Worm (Caenorhabditis elegans) whole organism, young adult: Measurements from ENCODE around the gene ZC487.1.

Experiments
- F49E8.2 ChIP-seq: sonication (generic microtip); optimal IDR thresholded peaks from 3 replicates; lab custom pipeline; 2017; ENCODE audit warnings: missing genetic modification characterization, mild to moderate bottlenecking, missing compliant biosample characterization, antibody characterized with exemption, moderate library complexity; ENCODE audit not compliant: insufficient read depth
- K11D2.4 ChIP-seq: fragments of 200-800 bp; sonication (Bioruptor generic); IDR thresholded peaks from 2 replicates; pipeline ENCODE4 v1.3.6; 2022; ENCODE audit warnings: missing genetic modification reagents, missing genetic modification characterization, missing compliant biosample characterization
- ama-1 ChIP-seq, 3 experiments: fragments of 150-350 bp in 1 of 3; sonication (generic microtip) in 2 of 3; optimal IDR thresholded peaks; 2 replicates each; lab custom pipeline; 2014 to 2018; ENCODE audit warnings: missing biosample characterization in 2 of 3, missing genetic modification characterization in 2 of 3, missing genetic modification reagents in 2 of 3
- ekl-4 ChIP-seq: fragments of 200-800 bp; sonication (Bioruptor generic); IDR thresholded peaks from 2 replicates; pipeline ENCODE4 v1.3.6; 2022; ENCODE audit warnings: missing genetic modification reagents, missing genetic modification characterization, missing compliant biosample characterization
- gei-17 ChIP-seq: fragments of 200-800 bp; sonication (Bioruptor generic); optimal IDR thresholded peaks from 2 replicates; lab custom pipeline; 2018; ENCODE audit warnings: mild to moderate bottlenecking, missing genetic modification characterization, missing compliant biosample characterization
- hlh-26 ChIP-seq: fragments of 200-800 bp; sonication (Bioruptor generic); conservative IDR thresholded peaks from 2 replicates; pipeline ENCODE4 v1.3.6; 2022; ENCODE audit warnings: missing genetic modification reagents, missing genetic modification characterization, missing compliant biosample characterization
- lsy-27 ChIP-seq: sonication (generic microtip); optimal IDR thresholded peaks from 2 replicates; lab custom pipeline; 2017; ENCODE audit warnings: missing genetic modification characterization, mild to moderate bottlenecking, missing compliant biosample characterization, antibody characterized with exemption, missing genotype, borderline replicate concordance; ENCODE audit not compliant: insufficient read depth
- mcd-1 ChIP-seq: fragments of 200-800 bp; sonication (Bioruptor generic); IDR thresholded peaks from 2 replicates; pipeline ENCODE4 v1.3.6; 2022; ENCODE audit warnings: missing genetic modification reagents, missing genetic modification characterization, missing compliant biosample characterization
- pbrm-1 ChIP-seq: fragments of 200-800 bp; sonication (Bioruptor generic); IDR thresholded peaks from 2 replicates; pipeline ENCODE4 v1.3.6; 2022; ENCODE audit warnings: missing genetic modification reagents, missing genetic modification characterization, missing compliant biosample characterization
- rpc-1 ChIP-seq, 2 experiments: fragments of 150-350 bp in 1 of 2; sonication (generic microtip) in 1 of 2; optimal IDR thresholded peaks; 2 replicates each; lab custom pipeline; 2014 to 2018; ENCODE audit warnings: missing biosample characterization in 1 of 2, missing genetic modification characterization in 1 of 2, missing genetic modification reagents in 1 of 2, missing genotype in 1 of 2
- sdz-38 ChIP-seq: sonication (generic microtip); optimal IDR thresholded peaks from 2 replicates; lab custom pipeline; 2016; ENCODE audit warnings: missing genotype, missing genetic modification characterization, missing compliant biosample characterization
- snpc-1.3 ChIP-seq: sonication (generic microtip); optimal IDR thresholded peaks from 2 replicates; lab custom pipeline; 2017; ENCODE audit warnings: missing genetic modification characterization, mild to moderate bottlenecking, missing compliant biosample characterization, antibody characterized with exemption, moderate library complexity, missing genotype, missing genetic modification reagents; ENCODE audit not compliant: insufficient read depth
- snpc-4 ChIP-seq, 5 experiments: fragments of 150-350 bp in 1 of 5; sonication (generic microtip) in 4 of 5; optimal IDR thresholded peaks; 2 replicates each; lab custom pipeline; 2014 to 2018; ENCODE audit warnings: missing genetic modification characterization in 5 of 5, missing biosample characterization in 3 of 5, antibody characterized with exemption in 2 of 5, mild to moderate bottlenecking in 2 of 5, missing compliant biosample characterization in 2 of 5, missing genotype in 2 of 5, moderate library complexity in 2 of 5, missing genetic modification reagents in 1 of 5
- unc-130 ChIP-seq: sonication (generic microtip); optimal IDR thresholded peaks from 2 replicates; lab custom pipeline; 2016; ENCODE audit warnings: missing genetic modification reagents, missing genetic modification characterization, missing compliant biosample characterization

DNA sequence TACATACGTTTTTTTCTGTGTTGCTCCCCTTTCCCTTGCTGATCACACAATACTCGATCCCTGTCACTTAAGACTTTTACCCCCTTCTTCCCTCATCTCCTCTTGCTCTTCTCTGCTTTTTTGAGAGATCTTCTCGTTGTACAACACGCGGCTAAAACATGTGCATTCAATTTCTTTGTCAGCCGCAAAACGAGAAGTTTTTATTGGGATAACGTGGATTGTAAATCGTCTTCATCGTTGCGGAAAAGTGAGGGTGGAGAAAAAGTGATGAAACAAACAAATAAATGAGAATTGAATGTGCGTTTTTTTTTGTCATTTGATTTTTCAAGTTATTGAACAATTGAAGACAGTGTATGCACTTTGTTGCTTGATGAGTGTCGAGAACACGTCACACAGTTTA is 42.1 kb downstream of the ZC487.1 start:
- TF ChIP-seq sdz-38 (tag; lab: Kevin White, UChicago) = no peak
- TF ChIP-seq ama-1 (optimal IDR thresholded peaks at IDR 0.05; lab: Kevin White, UChicago) = no peak
- TF ChIP-seq ama-1 (GFP tag; optimal IDR thresholded peaks at IDR 0.05; lab: Kevin White, UChicago) = no peak
- no peak for TF ChIP-seq gei-17
- TF ChIP-seq hlh-26 (GFP tag; lab: Robert Waterston, UW) = no peak
- no peak for TF ChIP-seq snpc-4 (GFP tag; optimal IDR thresholded peaks at IDR 0.05; lab: Kevin White, UChicago)
- no peak for TF ChIP-seq snpc-4 (tag; optimal IDR thresholded peaks at IDR 0.05; lab: Kevin White, UChicago)
- no peak for TF ChIP-seq mcd-1 (GFP tag; lab: Robert Waterston, UW)
- no peak for TF ChIP-seq snpc-1.3
- no peak for TF ChIP-seq unc-130 (GFP tag; lab: Kevin White, UChicago)
- no peak for TF ChIP-seq ekl-4 (GFP tag; lab: Robert Waterston, UW)
- no peak for TF ChIP-seq F49E8.2
- no peak for TF ChIP-seq pbrm-1 (GFP tag; lab: Robert Waterston, UW)
- no peak for TF ChIP-seq K11D2.4 (GFP tag; lab: Robert Waterston, UW)
- no peak for TF ChIP-seq lsy-27 (tag; lab: Kevin White, UChicago)
- no peak for TF ChIP-seq rpc-1 (optimal IDR thresholded peaks at IDR 0.05; lab: Kevin White, UChicago)
- TF ChIP-seq rpc-1 (tag; optimal IDR thresholded peaks at IDR 0.05; lab: Kevin White, UChicago) = no peak
